Worm (Caenorhabditis elegans): Measurements from ENCODE around the gene pals-18.

DNA sequence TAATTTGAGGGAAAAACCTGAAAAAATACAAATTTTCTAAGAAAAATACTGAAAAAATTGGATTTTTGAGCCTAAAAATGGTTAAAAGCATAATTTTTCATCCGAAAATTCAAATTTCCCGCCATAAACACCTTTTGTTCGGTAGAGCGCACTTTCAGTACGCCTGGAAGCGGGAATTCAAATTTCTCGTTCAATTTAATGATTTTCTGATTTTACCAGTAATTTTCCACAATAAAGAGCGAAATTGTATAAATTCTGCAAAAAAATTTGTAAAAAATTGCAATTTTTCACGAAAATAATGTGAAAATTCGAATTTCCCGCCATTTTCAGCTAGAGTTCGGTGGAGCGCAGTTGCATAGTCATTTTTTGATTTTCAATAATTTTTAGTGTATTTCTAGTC, 25.2 kb downstream of the pals-18 start:
- TF ChIP-seq K02D7.2 (tag; optimal IDR thresholded peaks at IDR 0.05) (no peak), npax-4 (tag; optimal IDR thresholded peaks at IDR 0.05) (no peak), unc-3 (GFP tag; conservative IDR thresholded peaks at IDR 0.05) (no peak), unc-3 (tag; optimal IDR thresholded peaks at IDR 0.05) (no peak), hlh-6 (tag; optimal IDR thresholded peaks at IDR 0.05) (no peak)
